Worm (Caenorhabditis elegans): ENCODE measurements around the gene R05G9.1.

The R05G9.1 gene

DNA sequence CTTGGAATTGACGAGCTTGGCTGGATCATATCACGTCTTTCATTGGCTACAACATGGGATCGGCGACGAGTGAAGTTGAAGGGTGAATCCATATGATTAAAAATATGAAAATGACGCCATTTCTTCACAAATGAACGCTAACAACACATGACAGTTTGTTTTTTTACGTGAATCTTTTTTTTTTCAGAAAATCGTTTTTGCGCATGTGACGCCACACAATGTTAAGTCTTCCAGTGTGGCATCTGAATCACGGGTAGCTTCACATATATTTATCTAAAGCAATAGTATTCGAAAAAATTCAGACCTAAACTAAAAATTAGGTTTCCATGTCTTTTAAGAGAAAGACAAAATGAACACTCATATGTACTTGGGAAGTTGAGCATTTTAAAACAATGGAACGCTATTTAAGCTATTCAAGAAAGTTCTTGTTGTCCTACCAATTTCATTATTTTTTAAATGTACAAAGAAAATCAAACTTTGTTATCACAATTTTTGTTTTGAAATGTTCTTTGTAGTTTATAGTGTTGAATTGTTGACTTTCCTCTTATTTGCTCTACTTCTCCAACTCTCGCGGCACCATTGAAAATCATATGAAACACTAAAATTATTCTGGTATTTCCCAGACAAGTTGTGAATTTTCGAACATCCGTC lies 18.0 kb upstream of the R05G9.1 start, which contains the start of the genes lido-16 and plpp-1.2:
TSS of gene lido-16 (minus strand) at position 101 of the 651 bp plus-strand sequence.
TSS of gene plpp-1.2 (plus strand) at position 601 of the 651 bp plus-strand sequence.
- no peak for TF ChIP-seq cog-1 (tag; optimal IDR thresholded peaks at IDR 0.05)
- TF ChIP-seq klf-2 (GFP tag; conservative IDR thresholded peaks at IDR 0.05): no peak
- TF ChIP-seq ztf-29 (GFP tag; IDR thresholded peaks at IDR 0.05): no peak
- no peak for TF ChIP-seq ref-1 (GFP tag; conservative IDR thresholded peaks at IDR 0.05)
- TF ChIP-seq tab-1 (GFP tag; IDR thresholded peaks at IDR 0.05): no peak
- TF ChIP-seq flt-1 (GFP tag; IDR thresholded peaks at IDR 0.05): no peak

DNA sequence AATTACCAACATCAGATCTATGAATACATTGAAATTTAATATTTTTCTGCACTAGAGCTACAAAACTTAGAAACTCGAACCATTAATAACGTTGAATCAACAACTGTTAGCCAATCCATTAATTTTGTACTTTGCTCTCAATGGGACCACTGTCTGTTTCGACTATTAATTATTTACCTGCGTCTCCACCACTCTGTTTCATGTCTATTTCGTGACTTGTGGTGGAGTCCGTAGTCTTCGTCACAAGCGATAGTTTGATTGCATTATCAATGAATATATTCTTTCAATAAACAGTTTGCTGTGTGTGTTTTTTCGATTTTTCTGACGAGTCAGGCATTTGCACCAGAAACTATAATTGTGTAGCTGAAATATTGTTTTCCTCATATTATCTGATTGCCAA lies 16.6 kb upstream of the R05G9.1 start:
- TF ChIP-seq klf-2 (GFP tag; conservative IDR thresholded peaks at IDR 0.05) (no peak), ztf-29 (GFP tag; IDR thresholded peaks at IDR 0.05) (no peak), T22C8.4 (GFP tag; IDR thresholded peaks at IDR 0.05) (no peak), cog-1 (tag; optimal IDR thresholded peaks at IDR 0.05) (no peak), ref-1 (GFP tag; conservative IDR thresholded peaks at IDR 0.05) (no peak), med-1 (GFP tag; optimal IDR thresholded peaks at IDR 0.05; ENCODE audit: insufficient read depth) (no peak), tab-1 (GFP tag; IDR thresholded peaks at IDR 0.05) (no peak)

ce11 chrII:6489711-6490184 lies 13.2 kb upstream of the R05G9.1 start, which contains the start of the genes snr-3 and rsp-5:
snr-3 (minus strand) TSS chrII:6489761.
rsp-5 (plus strand) TSS chrII:6490165.
- TF ChIP-seq ztf-23 (GFP tag; IDR thresholded peaks at IDR 0.05) (no peak), ztf-29 (GFP tag; IDR thresholded peaks at IDR 0.05) (no peak), klf-2 (GFP tag; conservative IDR thresholded peaks at IDR 0.05) (no peak), flt-1 (GFP tag; IDR thresholded peaks at IDR 0.05) (no peak), tab-1 (GFP tag; IDR thresholded peaks at IDR 0.05) (no peak), med-1 (GFP tag; optimal IDR thresholded peaks at IDR 0.05; ENCODE audit: insufficient read depth) (no peak), ref-1 (GFP tag; conservative IDR thresholded peaks at IDR 0.05) (no peak), T22C8.4 (GFP tag; IDR thresholded peaks at IDR 0.05) (no peak), cog-1 (tag; optimal IDR thresholded peaks at IDR 0.05) (no peak)

DNA sequence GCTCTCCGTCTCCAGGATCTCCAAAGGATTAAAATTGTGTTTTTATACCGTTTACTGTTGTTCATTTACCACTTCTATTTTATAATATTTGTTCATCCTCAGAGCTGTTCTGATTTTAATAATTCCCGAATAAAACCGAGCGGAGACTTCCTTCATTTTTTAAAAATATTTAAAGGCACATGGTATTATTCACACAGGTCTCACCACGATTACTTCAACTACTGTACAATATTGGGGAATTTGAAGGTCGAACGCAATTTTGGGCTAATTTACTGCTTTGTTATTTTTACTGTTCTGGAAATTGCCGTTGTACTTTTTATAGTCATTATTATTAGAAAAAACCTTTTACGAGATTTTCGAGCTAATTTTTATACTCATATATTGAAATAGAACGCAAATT lies 11.8 kb upstream of the R05G9.1 start:
- TF ChIP-seq ztf-23 (GFP tag; IDR thresholded peaks at IDR 0.05): no peak
- TF ChIP-seq tab-1 (GFP tag; IDR thresholded peaks at IDR 0.05): no peak
- no peak for TF ChIP-seq med-1 (GFP tag; optimal IDR thresholded peaks at IDR 0.05; ENCODE audit: insufficient read depth)
- no peak for TF ChIP-seq T22C8.4 (GFP tag; IDR thresholded peaks at IDR 0.05)
- no peak for TF ChIP-seq ref-1 (GFP tag; conservative IDR thresholded peaks at IDR 0.05)
- TF ChIP-seq flt-1 (GFP tag; IDR thresholded peaks at IDR 0.05): no peak
- no peak for TF ChIP-seq cog-1 (tag; optimal IDR thresholded peaks at IDR 0.05)
- no peak for TF ChIP-seq ztf-29 (GFP tag; IDR thresholded peaks at IDR 0.05)
- TF ChIP-seq klf-2 (GFP tag; conservative IDR thresholded peaks at IDR 0.05): no peak

- TF ChIP-seq ztf-29 (GFP tag; IDR thresholded peaks at IDR 0.05): peak; percentile 7; the same call in 1 of the 2 replicates
- peak; percentile 64; the same call in 1 of the 2 replicates for TF ChIP-seq flt-1 (GFP tag; IDR thresholded peaks at IDR 0.05)
- no peak for TF ChIP-seq T22C8.4 (GFP tag; IDR thresholded peaks at IDR 0.05)
- peak; percentile 64; the same call in 1 of the 2 replicates for TF ChIP-seq ztf-23 (GFP tag; IDR thresholded peaks at IDR 0.05)
- TF ChIP-seq cog-1 (tag; optimal IDR thresholded peaks at IDR 0.05): peak; percentile 29
- peak; percentile 65; the same call in 1 of the 2 replicates for TF ChIP-seq tab-1 (GFP tag; IDR thresholded peaks at IDR 0.05)
Measured at ce11 chrII:6491817-6492452, 11.0 kb upstream of the R05G9.1 start, which contains the start of the genes T28D9.11 and T28D9.1. T28D9.11 (minus strand) TSS chrII:6491993. T28D9.1 (plus strand) TSS chrII:6492402.

- no peak for TF ChIP-seq flt-1 (GFP tag; IDR thresholded peaks at IDR 0.05)
- no peak for TF ChIP-seq cog-1 (tag; optimal IDR thresholded peaks at IDR 0.05)
- no peak for TF ChIP-seq ref-1 (GFP tag; conservative IDR thresholded peaks at IDR 0.05)
- no peak for TF ChIP-seq med-1 (GFP tag; optimal IDR thresholded peaks at IDR 0.05; ENCODE audit: insufficient read depth)
- no peak for TF ChIP-seq ztf-23 (GFP tag; IDR thresholded peaks at IDR 0.05)
- TF ChIP-seq ztf-29 (GFP tag; IDR thresholded peaks at IDR 0.05): no peak
- no peak for TF ChIP-seq tab-1 (GFP tag; IDR thresholded peaks at IDR 0.05)
- TF ChIP-seq T22C8.4 (GFP tag; IDR thresholded peaks at IDR 0.05): no peak
- no peak for TF ChIP-seq klf-2 (GFP tag; conservative IDR thresholded peaks at IDR 0.05)
Measured at ce11 chrII:6493139-6493538, 9.8 kb upstream of the R05G9.1 start.

ce11 chrII:6493709-6494326 lies 9.2 kb upstream of the R05G9.1 start:
- TF ChIP-seq tab-1 (GFP tag; IDR thresholded peaks at IDR 0.05) (no peak), ref-1 (GFP tag; conservative IDR thresholded peaks at IDR 0.05) (no peak), T22C8.4 (GFP tag; IDR thresholded peaks at IDR 0.05) (no peak), ztf-23 (GFP tag; IDR thresholded peaks at IDR 0.05) (no peak)

DNA sequence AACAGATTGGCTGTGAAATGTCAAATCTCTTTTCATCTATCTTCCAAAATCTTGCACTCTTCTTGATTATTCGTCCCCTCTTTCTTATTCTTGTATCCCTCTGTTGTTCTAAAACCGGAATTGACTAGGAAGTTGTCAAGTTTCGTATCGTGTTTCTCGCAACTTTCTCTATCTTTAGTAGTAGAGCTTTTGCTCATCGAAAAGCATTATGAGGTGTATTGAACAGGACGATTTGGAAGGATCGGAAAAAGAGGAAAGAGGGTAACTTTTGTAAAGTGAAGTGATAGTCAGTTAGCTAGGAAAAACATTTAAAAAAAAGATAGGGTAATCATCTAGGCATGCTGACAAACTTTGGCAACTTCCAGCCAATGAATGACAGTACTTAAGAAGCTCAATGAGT lies 6.5 kb upstream of the R05G9.1 start:
- TF ChIP-seq ztf-23 (GFP tag; IDR thresholded peaks at IDR 0.05) (no peak), cog-1 (tag; optimal IDR thresholded peaks at IDR 0.05) (no peak), T22C8.4 (GFP tag; IDR thresholded peaks at IDR 0.05) (no peak)

DNA sequence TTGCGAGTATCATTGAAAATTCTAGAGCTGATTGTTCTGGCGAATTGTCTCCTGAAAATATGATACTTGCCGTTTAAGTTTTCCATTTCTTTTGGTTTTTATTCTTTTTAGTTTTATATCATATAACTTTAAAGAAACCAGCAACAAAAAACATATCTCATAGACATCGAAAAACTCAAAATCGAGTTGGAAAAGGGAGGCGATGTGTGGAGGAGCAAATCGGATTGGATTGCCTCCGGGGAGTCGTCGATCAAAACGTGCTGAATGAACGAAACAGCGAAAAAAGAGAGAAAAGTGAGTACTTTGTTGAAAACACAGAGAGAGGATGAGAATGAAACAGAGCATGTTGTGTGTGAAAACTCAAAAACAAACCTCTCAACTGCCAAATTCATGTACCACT lies 5.8 kb upstream of the R05G9.1 start:
- TF ChIP-seq ztf-23 (GFP tag; IDR thresholded peaks at IDR 0.05): no peak
- TF ChIP-seq T22C8.4 (GFP tag; IDR thresholded peaks at IDR 0.05): no peak
- no peak for TF ChIP-seq ztf-29 (GFP tag; IDR thresholded peaks at IDR 0.05)
- TF ChIP-seq med-1 (GFP tag; optimal IDR thresholded peaks at IDR 0.05; ENCODE audit: insufficient read depth): no peak
- TF ChIP-seq cog-1 (tag; optimal IDR thresholded peaks at IDR 0.05): no peak
- no peak for TF ChIP-seq tab-1 (GFP tag; IDR thresholded peaks at IDR 0.05)
- no peak for TF ChIP-seq klf-2 (GFP tag; conservative IDR thresholded peaks at IDR 0.05)
- no peak for TF ChIP-seq flt-1 (GFP tag; IDR thresholded peaks at IDR 0.05)

All from whole organism, midembryonic.